Worm (Caenorhabditis elegans) whole organism, L4 larva: ENCODE data around the gene nuo-4.

Experiments used
- ceh-82 ChIP-seq: sonication (generic microtip); optimal IDR thresholded peaks from 2 replicates; lab custom pipeline; 2017; ENCODE audit warnings: missing biosample characterization, missing genetic modification characterization
- ces-1 ChIP-seq: fragments of 150-350 bp; sonication (generic microtip); optimal IDR thresholded peaks from 4 replicates; lab custom pipeline; 2014; ENCODE audit warnings: missing biosample characterization, missing genetic modification reagents, missing genetic modification characterization
- lin-38 ChIP-seq: fragments of 200-800 bp; sonication (Bioruptor generic); IDR thresholded peaks from 2 replicates; pipeline ENCODE4 v1.3.6; 2022; ENCODE audit warnings: missing genetic modification reagents, missing genetic modification characterization, missing compliant biosample characterization
- unc-62 ChIP-seq, 3 experiments: fragments of 150-350 bp in 1 of 3; sonication (generic microtip); optimal IDR thresholded peaks in 2 of 3; peaks in 1 of 3; 1 replicate in 1 of 3; 2 replicates in 2 of 3; lab custom pipeline; 2014 to 2017; ENCODE audit warnings: missing biosample characterization in 3 of 3, missing genetic modification characterization in 3 of 3, missing genetic modification reagents in 3 of 3, missing genotype in 1 of 3

DNA sequence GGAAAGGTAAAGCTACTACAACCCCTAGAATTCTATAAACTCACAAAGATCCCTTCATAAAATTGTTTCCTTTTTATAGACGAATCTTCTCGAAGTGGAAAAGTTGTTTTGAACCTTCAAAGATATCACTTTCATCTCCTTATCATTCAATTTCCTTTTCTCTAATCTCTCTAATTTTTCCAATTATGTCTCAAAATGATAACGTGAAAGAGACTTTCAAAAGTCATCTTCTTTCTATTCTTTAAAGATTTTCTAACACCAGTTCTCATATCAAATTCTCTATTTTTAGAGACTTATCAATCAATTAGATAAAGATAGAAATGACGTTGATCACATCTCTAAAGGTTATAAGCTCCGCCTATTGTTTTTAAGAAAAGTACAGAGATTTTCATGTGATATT lies 40.9 kb upstream of the nuo-4 start:
- no peak for TF ChIP-seq lin-38 (GFP tag; lab: Robert Waterston, UW)
- TF ChIP-seq ces-1 (GFP tag; lab: Kevin White, UChicago), result no peak
- no peak for TF ChIP-seq ceh-82
- no peak for TF ChIP-seq unc-62 (GFP tag; optimal IDR thresholded peaks at IDR 0.05 in 1 of 2; lab: Kevin White, UChicago)
- TF ChIP-seq unc-62 (tag; optimal IDR thresholded peaks at IDR 0.05; lab: Kevin White, UChicago), result no peak
